Worm (Caenorhabditis elegans): ENCODE data around the gene C06B3.7.

Gene C06B3.7

DNA sequence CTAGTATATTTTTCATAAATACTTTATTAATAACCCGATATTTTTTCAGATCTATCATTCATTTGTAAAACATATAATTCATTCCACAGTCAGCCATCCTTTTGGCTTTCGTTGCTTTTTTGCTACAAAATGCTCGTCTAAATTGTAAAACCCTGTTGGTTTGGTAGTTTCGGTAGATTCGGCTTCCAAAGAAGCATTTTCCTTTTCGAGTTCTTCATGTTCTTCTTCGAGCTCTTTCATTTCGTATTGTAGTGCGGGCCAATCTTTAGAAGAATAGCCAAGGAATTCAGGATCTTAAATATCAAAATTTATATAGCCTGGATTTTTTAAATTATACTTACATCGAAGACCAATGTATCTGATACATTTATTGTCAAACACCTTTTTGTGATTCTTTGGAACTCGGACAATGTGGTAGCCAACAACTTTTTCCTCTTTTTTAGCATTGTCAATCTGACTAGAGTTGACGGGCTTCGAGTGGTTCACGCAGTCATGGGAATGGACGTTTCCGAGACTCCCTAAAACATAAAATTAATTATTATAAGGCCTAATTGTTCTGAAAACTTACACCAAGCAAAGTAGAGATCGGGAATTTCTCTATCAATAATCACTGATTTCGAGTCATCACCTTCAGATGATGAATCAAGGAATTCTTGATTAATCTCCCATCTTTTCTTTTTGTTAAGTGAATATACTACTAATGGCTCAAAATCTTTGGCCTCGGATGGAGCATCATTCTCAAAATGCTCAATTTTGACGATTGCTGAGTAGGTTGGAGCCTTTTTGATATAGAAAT is 1.2 kb upstream of the C06B3.7 start:
- TF ChIP-seq ceh-90 (tag; optimal IDR thresholded peaks at IDR 0.05) (no peak), lir-3 (tag; optimal IDR thresholded peaks at IDR 0.05; ENCODE audit: poor library complexity) (peak; percentile 17), snu-23 (GFP tag; optimal IDR thresholded peaks at IDR 0.05) (no peak), skn-1 (tag; optimal IDR thresholded peaks at IDR 0.05) (no peak), xbp-1 (tag; optimal IDR thresholded peaks at IDR 0.05) (no peak), elt-3 (tag; optimal IDR thresholded peaks at IDR 0.05) (peak in 1 of 6 experiments; percentile 6), ama-1 (optimal IDR thresholded peaks at IDR 0.05) (peak; percentile 12), nhr-71 (tag; optimal IDR thresholded peaks at IDR 0.05) (peak; percentile 17), mab-9 (GFP tag; IDR thresholded peaks at IDR 0.05) (no peak), fkh-8 (tag; optimal IDR thresholded peaks at IDR 0.05) (no peak), pax-3 (tag; optimal IDR thresholded peaks at IDR 0.05) (peak; percentile 61), snpc-4 (tag; optimal IDR thresholded peaks at IDR 0.05) (no peak), ceh-88 (GFP tag; IDR thresholded peaks at IDR 0.05) (peak; percentile 9), ces-1 (GFP tag; optimal IDR thresholded peaks at IDR 0.05) (no peak), unc-86 (tag; optimal IDR thresholded peaks at IDR 0.05) (no peak), elt-2 (tag; optimal IDR thresholded peaks at IDR 0.05) (peak; percentile 9), nhr-85 (tag) (peak; percentile 39)

DNA sequence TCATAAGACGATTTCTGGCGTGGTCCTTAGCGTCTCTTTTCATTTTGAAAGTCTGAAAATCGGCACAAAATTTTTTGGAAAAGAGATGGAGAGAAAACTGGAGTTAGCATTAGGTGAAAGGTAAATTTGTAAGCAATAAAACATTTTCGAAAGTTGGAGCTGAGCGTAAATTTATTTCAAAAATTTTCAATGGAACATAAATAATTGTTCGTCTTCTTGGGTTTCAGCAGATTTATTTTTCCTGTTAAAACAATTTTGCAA is 640 bp upstream of the C06B3.7 start, which contains the start of gene C06B3.6:
Gene C06B3.6 (minus strand): TSS at position 52 of the 261 bp plus-strand sequence.
- TF ChIP-seq ceh-88 (GFP tag; IDR thresholded peaks at IDR 0.05), result peak; percentile 1; the same call in 1 of the 2 replicates
- no peak for TF ChIP-seq lin-35 (GFP tag; optimal IDR thresholded peaks at IDR 0.05)

DNA sequence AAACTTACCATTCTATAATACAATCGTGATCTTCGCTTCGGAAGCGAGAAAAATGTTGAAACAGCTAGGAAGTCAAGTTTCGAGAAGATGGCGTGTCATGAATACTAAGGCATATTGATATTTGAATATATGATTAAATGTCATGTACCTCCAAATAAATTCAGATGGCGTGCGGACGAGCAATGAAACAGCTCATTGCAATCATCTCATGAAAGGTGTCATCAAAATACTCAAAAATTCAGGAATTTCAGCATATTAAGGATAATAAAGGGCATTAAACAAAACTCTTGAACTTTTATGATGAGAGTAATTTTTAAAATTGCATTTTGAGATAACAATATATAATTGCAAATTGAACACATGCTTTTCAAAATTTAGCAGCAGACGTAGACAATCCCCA is 5.9 kb downstream of the C06B3.7 start, which contains the start of gene gcy-32:
Gene gcy-32 (minus strand): TSS at position 101 of the 400 bp plus-strand sequence.
- TF ChIP-seq unc-62 (GFP tag; optimal IDR thresholded peaks at IDR 0.05) (no peak), ceh-88 (GFP tag; IDR thresholded peaks at IDR 0.05) (no peak), unc-86 (tag; optimal IDR thresholded peaks at IDR 0.05) (no peak), lin-15B (tag; optimal IDR thresholded peaks at IDR 0.05) (no peak), nhr-76 (tag; optimal IDR thresholded peaks at IDR 0.05) (no peak), egl-13 (tag; optimal IDR thresholded peaks at IDR 0.05) (no peak), irx-1 (tag; optimal IDR thresholded peaks at IDR 0.05) (no peak), F16B12.6 (tag; optimal IDR thresholded peaks at IDR 0.05) (no peak), efl-1 (optimal IDR thresholded peaks at IDR 0.05) (no peak), efl-1 (GFP tag; optimal IDR thresholded peaks at IDR 0.05 in 1 of 2) (no peak), jun-1 (tag; optimal IDR thresholded peaks at IDR 0.05) (no peak), aly-2 (tag; optimal IDR thresholded peaks at IDR 0.05) (no peak), egl-27 (tag; optimal IDR thresholded peaks at IDR 0.05) (no peak)

DNA sequence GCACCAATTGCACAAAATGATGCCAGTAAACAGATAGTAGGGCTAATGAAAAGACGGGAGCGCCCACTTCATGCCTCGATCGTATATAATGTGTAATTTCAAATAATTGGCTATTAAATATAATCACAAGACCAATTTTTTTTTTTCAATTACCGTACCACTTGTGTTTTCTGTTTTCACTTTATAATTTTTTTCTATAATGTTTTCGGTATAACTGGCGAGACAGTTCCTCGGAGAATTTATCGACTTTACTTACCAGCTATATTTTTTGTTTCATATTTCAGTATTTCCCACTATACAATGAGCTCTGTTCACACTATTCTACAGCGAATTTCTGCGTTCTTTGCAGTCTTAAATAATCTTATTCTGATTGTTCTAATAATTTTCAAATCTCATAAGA is 6.7 kb downstream of the C06B3.7 start, which contains the start of gene str-252:
Gene str-252 (plus strand): TSS at position 301 of the 400 bp plus-strand sequence.
- TF ChIP-seq nhr-11 (tag; optimal IDR thresholded peaks at IDR 0.05), result no peak
- TF ChIP-seq aly-2 (tag; optimal IDR thresholded peaks at IDR 0.05), result no peak
- TF ChIP-seq sox-4 (tag; optimal IDR thresholded peaks at IDR 0.05), result no peak
- TF ChIP-seq xbp-1 (tag; optimal IDR thresholded peaks at IDR 0.05), result no peak
- TF ChIP-seq ces-1 (GFP tag; optimal IDR thresholded peaks at IDR 0.05), result no peak
- no peak for TF ChIP-seq efl-3 (GFP tag; optimal IDR thresholded peaks at IDR 0.05)
- TF ChIP-seq pqm-1 (tag; optimal IDR thresholded peaks at IDR 0.05), result no peak
- no peak for TF ChIP-seq C04F5.9 (tag; optimal IDR thresholded peaks at IDR 0.05)
- TF ChIP-seq pax-3 (tag; optimal IDR thresholded peaks at IDR 0.05), result no peak
- TF ChIP-seq hlh-4 (tag; optimal IDR thresholded peaks at IDR 0.05), result no peak
- TF ChIP-seq F16B12.6 (tag; optimal IDR thresholded peaks at IDR 0.05), result no peak
- TF ChIP-seq nhr-77 (tag; optimal IDR thresholded peaks at IDR 0.05), result no peak
- TF ChIP-seq ceh-88 (GFP tag; IDR thresholded peaks at IDR 0.05), result no peak
- no peak for TF ChIP-seq nhr-84 (tag; optimal IDR thresholded peaks at IDR 0.05)

Data from whole organism, L1 larva.